Worm (Caenorhabditis elegans) whole organism, midembryonic: Measurements from ENCODE around the gene W04H10.5.

Source experiments
- T22C8.4 ChIP-seq: fragments of 200-800 bp; sonication (Bioruptor generic); IDR thresholded peaks from 2 replicates; pipeline ENCODE4 v1.3.6; 2022; ENCODE audit warnings: missing genetic modification characterization, missing compliant biosample characterization
- cog-1 ChIP-seq: sonication (generic microtip); optimal IDR thresholded peaks from 2 replicates; lab custom pipeline; 2016; ENCODE audit warnings: missing genetic modification characterization, missing compliant biosample characterization
- flt-1 ChIP-seq: fragments of 200-800 bp; sonication (Bioruptor generic); IDR thresholded peaks from 2 replicates; pipeline ENCODE4 v1.3.6; 2022; ENCODE audit warnings: missing genetic modification characterization, missing compliant biosample characterization

DNA sequence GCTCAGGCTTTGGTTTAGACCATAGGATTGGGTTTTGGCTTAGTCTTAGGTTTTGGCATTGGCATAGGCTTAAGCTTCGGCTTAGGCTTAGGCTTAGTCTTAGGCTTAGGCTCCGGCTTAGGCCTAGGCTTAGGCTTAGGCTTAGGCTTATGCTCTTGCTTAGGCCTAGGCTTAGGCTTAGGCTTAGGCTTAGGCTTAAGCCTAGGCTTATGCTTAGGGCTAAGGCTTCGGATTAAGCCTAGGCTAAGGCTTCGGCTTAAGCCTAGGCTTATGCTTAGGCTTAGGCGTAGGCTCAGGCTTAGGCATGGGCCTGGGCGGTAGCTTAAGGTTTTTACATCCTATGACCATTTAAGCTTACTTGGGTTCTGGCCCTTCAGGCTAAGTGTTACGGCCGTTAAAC lies 45.2 kb downstream of the W04H10.5 start:
- TF ChIP-seq cog-1 (no peak), flt-1 (no peak), T22C8.4 (GFP tag; lab: Robert Waterston, UW) (no peak)
